Worm (Caenorhabditis elegans) whole organism, L4 larva: ENCODE results near the gene grl-25.

Experiments
- D1046.2 ChIP-seq: fragments of 200-800 bp; sonication (Bioruptor generic); IDR thresholded peaks from 2 replicates; pipeline ENCODE4 v1.3.6; 2022; ENCODE audit warnings: missing genetic modification characterization, missing compliant biosample characterization
- F26F4.8 ChIP-seq: fragments of 200-800 bp; sonication (Bioruptor generic); conservative IDR thresholded peaks from 2 replicates; pipeline ENCODE4 v1.3.6; 2022; ENCODE audit warnings: missing genetic modification characterization, missing compliant biosample characterization
- F49E8.2 ChIP-seq: sonication (generic microtip); optimal IDR thresholded peaks from 2 replicates; lab custom pipeline; 2016; ENCODE audit warnings: missing compliant biosample characterization, mild to moderate bottlenecking, missing genetic modification characterization, borderline replicate concordance
- Y105C5A.15 ChIP-seq: fragments of 200-800 bp; sonication (Bioruptor generic); IDR thresholded peaks from 2 replicates; pipeline ENCODE4 v1.3.6; 2022; ENCODE audit warnings: missing genetic modification characterization, missing compliant biosample characterization
- Y48G9A.11 ChIP-seq: fragments of 200-800 bp; sonication (Bioruptor generic); IDR thresholded peaks from 2 replicates; pipeline ENCODE4 v1.3.6; 2022; ENCODE audit warnings: missing genetic modification reagents, missing genetic modification characterization, missing compliant biosample characterization
- aha-1 ChIP-seq: fragments of 150-350 bp; peaks from one replicate; lab custom pipeline; 2014; ENCODE audit warnings: missing biosample characterization, missing genetic modification characterization
- aly-2 ChIP-seq: sonication (generic microtip); optimal IDR thresholded peaks from 2 replicates; lab custom pipeline; 2018; ENCODE audit warnings: missing biosample characterization, missing genetic modification characterization
- arid-1 ChIP-seq: fragments of 200-800 bp; sonication (Bioruptor generic); conservative IDR thresholded peaks from 2 replicates; pipeline ENCODE4 v1.3.6; 2022; ENCODE audit warnings: missing genetic modification reagents, missing genetic modification characterization, missing compliant biosample characterization
- ceh-20 ChIP-seq: fragments of 200-800 bp; sonication (Bioruptor generic); IDR thresholded peaks from 2 replicates; pipeline ENCODE4 v1.3.6; 2022; ENCODE audit warnings: missing genetic modification reagents, missing genetic modification characterization, missing compliant biosample characterization
- ceh-28 ChIP-seq: fragments of 150-350 bp; optimal IDR thresholded peaks from 2 replicates; lab custom pipeline; 2014; ENCODE audit warnings: missing biosample characterization, missing genetic modification reagents, missing genetic modification characterization
- ceh-62 ChIP-seq: sonication (generic microtip); optimal IDR thresholded peaks from 2 replicates; lab custom pipeline; 2017; ENCODE audit warnings: missing biosample characterization, missing genetic modification characterization
- ceh-82 ChIP-seq: sonication (generic microtip); optimal IDR thresholded peaks from 2 replicates; lab custom pipeline; 2017; ENCODE audit warnings: missing biosample characterization, missing genetic modification characterization
- cey-2 ChIP-seq: sonication (generic microtip); optimal IDR thresholded peaks from 3 replicates; lab custom pipeline; 2017; ENCODE audit warnings: missing genetic modification characterization, mild to moderate bottlenecking, missing compliant biosample characterization, antibody characterized with exemption, borderline replicate concordance; ENCODE audit not compliant: insufficient read depth
- daf-16 ChIP-seq, 3 experiments: sonication (generic microtip); optimal IDR thresholded peaks; 2 replicates each; lab custom pipeline; 2016 to 2017; ENCODE audit warnings: missing genetic modification characterization in 3 of 3, missing genetic modification reagents in 3 of 3, mild to moderate bottlenecking in 2 of 3, missing compliant biosample characterization in 2 of 3, missing biosample characterization in 1 of 3, moderate library complexity in 1 of 3
- dmd-9 ChIP-seq: fragments of 200-800 bp; sonication (Bioruptor generic); IDR thresholded peaks from 2 replicates; pipeline ENCODE4 v1.3.6; 2022; ENCODE audit warnings: missing genetic modification reagents, missing genetic modification characterization, missing compliant biosample characterization
- dpl-1 ChIP-seq: fragments of 150-350 bp; optimal IDR thresholded peaks from 2 replicates; lab custom pipeline; 2014; ENCODE audit warnings: missing biosample characterization, missing genetic modification reagents, missing genetic modification characterization
- hlh-30 ChIP-seq: sonication (generic microtip); optimal IDR thresholded peaks from 2 replicates; lab custom pipeline; 2017; ENCODE audit warnings: antibody characterized with exemption, mild to moderate bottlenecking, missing genetic modification characterization, missing compliant biosample characterization; ENCODE audit not compliant: insufficient read depth
- jun-1 ChIP-seq: fragments of 150-350 bp; optimal IDR thresholded peaks from 2 replicates; lab custom pipeline; 2014; ENCODE audit warnings: missing biosample characterization, missing genetic modification reagents, missing genetic modification characterization
- lim-7 ChIP-seq: fragments of 200-800 bp; sonication (Bioruptor generic); IDR thresholded peaks from 2 replicates; pipeline ENCODE4 v1.3.6; 2022; ENCODE audit warnings: missing genetic modification characterization, missing compliant biosample characterization
- lin-13 ChIP-seq: fragments of 150-350 bp; optimal IDR thresholded peaks from 2 replicates; lab custom pipeline; 2014; ENCODE audit warnings: missing biosample characterization, missing genetic modification reagents, missing genetic modification characterization
- lin-39 ChIP-seq: fragments of 150-350 bp; optimal IDR thresholded peaks from 2 replicates; lab custom pipeline; 2014; ENCODE audit warnings: missing biosample characterization, missing genetic modification reagents, missing genetic modification characterization
- lsy-2 ChIP-seq, 2 experiments: fragments of 150-350 bp in 1 of 2; sonication (generic microtip) in 1 of 2; optimal IDR thresholded peaks; 2 replicates each; lab custom pipeline; 2014 to 2017; ENCODE audit warnings: missing biosample characterization in 2 of 2, missing genetic modification characterization in 2 of 2
- madf-5 ChIP-seq, 2 experiments: fragments of 200-800 bp; sonication (Bioruptor generic); IDR thresholded peaks; 2 replicates each; pipeline ENCODE4 v1.3.6; 2022; ENCODE audit warnings: missing compliant biosample characterization in 2 of 2, missing genetic modification characterization in 2 of 2
- madf-9 ChIP-seq: fragments of 200-800 bp; sonication (Bioruptor generic); conservative IDR thresholded peaks from 2 replicates; pipeline ENCODE4 v1.3.6; 2022; ENCODE audit warnings: missing genetic modification reagents, missing genetic modification characterization, missing compliant biosample characterization
- mdl-1 ChIP-seq, 2 experiments: fragments of 150-350 bp in 1 of 2; sonication (generic microtip) in 1 of 2; optimal IDR thresholded peaks; 2 replicates each; lab custom pipeline; 2014 to 2017; ENCODE audit warnings: missing biosample characterization in 2 of 2, missing genetic modification characterization in 2 of 2
- mep-1 ChIP-seq: fragments of 150-350 bp; sonication (generic microtip); optimal IDR thresholded peaks from 3 replicates; lab custom pipeline; 2014; ENCODE audit warnings: missing biosample characterization, missing genetic modification characterization
- nhr-111 ChIP-seq: fragments of 200-800 bp; sonication (Bioruptor generic); optimal IDR thresholded peaks from 2 replicates; lab custom pipeline; 2018; ENCODE audit warnings: mild to moderate bottlenecking, missing genetic modification characterization, missing compliant biosample characterization
- nhr-41 ChIP-seq: fragments of 200-800 bp; sonication (Bioruptor generic); IDR thresholded peaks from 2 replicates; pipeline ENCODE4 v1.3.6; 2022; ENCODE audit warnings: missing genetic modification reagents, missing genetic modification characterization, missing compliant biosample characterization
- nhr-42 ChIP-seq: fragments of 200-800 bp; sonication (Bioruptor generic); IDR thresholded peaks from 2 replicates; pipeline ENCODE4 v1.3.6; 2022; ENCODE audit warnings: missing genetic modification characterization, missing compliant biosample characterization
- nhr-48 ChIP-seq: sonication (generic microtip); optimal IDR thresholded peaks from 2 replicates; lab custom pipeline; 2016; ENCODE audit warnings: mild to moderate bottlenecking, missing genetic modification characterization, missing compliant biosample characterization
- nhr-6 ChIP-seq: fragments of 150-350 bp; optimal IDR thresholded peaks from 2 replicates; lab custom pipeline; 2014; ENCODE audit warnings: missing biosample characterization, missing genetic modification characterization
- pha-4 ChIP-seq, 2 experiments: fragments of 150-350 bp in 1 of 2; fragments of 200-800 bp in 1 of 2; sonication (Bioruptor generic) in 1 of 2; IDR thresholded peaks in 1 of 2; optimal IDR thresholded peaks in 1 of 2; 2 replicates each; pipeline versions ENCODE4 v1.3.6 to Lab custom; 2014 to 2022; ENCODE audit warnings: missing genetic modification characterization in 2 of 2, missing genetic modification reagents in 2 of 2, missing biosample characterization in 1 of 2, missing compliant biosample characterization in 1 of 2
- pqm-1 ChIP-seq: sonication (generic microtip); optimal IDR thresholded peaks from 2 replicates; lab custom pipeline; 2017; ENCODE audit warnings: missing biosample characterization, missing genetic modification characterization
- sdz-12 ChIP-seq: fragments of 200-800 bp; sonication (Bioruptor generic); optimal IDR thresholded peaks from 2 replicates; lab custom pipeline; 2018; ENCODE audit warnings: mild to moderate bottlenecking, missing genetic modification characterization, missing compliant biosample characterization
- tra-1 ChIP-seq: fragments of 200-800 bp; sonication (Bioruptor generic); IDR thresholded peaks from 2 replicates; pipeline ENCODE4 v1.3.6; 2022; ENCODE audit warnings: missing genetic modification reagents, missing genetic modification characterization, missing compliant biosample characterization
- unc-130 ChIP-seq: sonication (generic microtip); optimal IDR thresholded peaks from 2 replicates; lab custom pipeline; 2016; ENCODE audit warnings: missing genetic modification reagents, missing genetic modification characterization, missing compliant biosample characterization
- unc-39 ChIP-seq: sonication (generic microtip); optimal IDR thresholded peaks from 2 replicates; lab custom pipeline; 2017; ENCODE audit warnings: missing biosample characterization, missing genetic modification characterization
- unc-62 ChIP-seq, 3 experiments: fragments of 150-350 bp in 1 of 3; sonication (generic microtip); optimal IDR thresholded peaks in 2 of 3; peaks in 1 of 3; 1 replicate in 1 of 3; 2 replicates in 2 of 3; lab custom pipeline; 2014 to 2017; ENCODE audit warnings: missing biosample characterization in 3 of 3, missing genetic modification characterization in 3 of 3, missing genetic modification reagents in 3 of 3, missing genotype in 1 of 3
- vab-7 ChIP-seq: fragments of 200-800 bp; sonication (Bioruptor generic); IDR thresholded peaks from 2 replicates; pipeline ENCODE4 v1.3.6; 2022; ENCODE audit warnings: missing genetic modification reagents, missing genetic modification characterization, missing compliant biosample characterization
- zag-1 ChIP-seq: fragments of 150-350 bp; optimal IDR thresholded peaks from 2 replicates; lab custom pipeline; 2014; ENCODE audit warnings: missing biosample characterization, missing genetic modification characterization
- zfp-3 ChIP-seq: fragments of 200-800 bp; sonication (Bioruptor generic); conservative IDR thresholded peaks from 2 replicates; pipeline ENCODE4 v1.3.6; 2022; ENCODE audit warnings: missing genetic modification reagents, missing genetic modification characterization, missing compliant biosample characterization
- zip-11 ChIP-seq: fragments of 200-800 bp; sonication (Bioruptor generic); IDR thresholded peaks from 2 replicates; pipeline ENCODE4 v1.3.6; 2022; ENCODE audit warnings: missing genetic modification characterization, missing compliant biosample characterization
- zip-2 ChIP-seq: fragments of 150-350 bp; optimal IDR thresholded peaks from 2 replicates; lab custom pipeline; 2014; ENCODE audit warnings: missing biosample characterization, missing genetic modification characterization

grl-25 gene

ce11 chrIII:8929723-8930122 lies 32.4 kb upstream of the grl-25 start, which contains the start of gene arrd-15:
arrd-15 (plus strand) TSS chrIII:8930023.
- TF ChIP-seq dpl-1 (GFP tag; lab: Kevin White, UChicago), result no peak
- peak; percentile 51 for TF ChIP-seq aha-1 (tag; lab: Kevin White, UChicago)

- TF ChIP-seq daf-16 (GFP tag; optimal IDR thresholded peaks at IDR 0.05; lab: Kevin White, UChicago), result no peak
- no peak for TF ChIP-seq daf-16 (tag; optimal IDR thresholded peaks at IDR 0.05; lab: Kevin White, UChicago)
- TF ChIP-seq unc-62 (GFP tag; optimal IDR thresholded peaks at IDR 0.05 in 1 of 2; lab: Kevin White, UChicago), result peak in 1 of 2 experiments; percentile 72
- TF ChIP-seq unc-62 (tag; optimal IDR thresholded peaks at IDR 0.05; lab: Kevin White, UChicago), result no peak
- no peak for TF ChIP-seq zip-11 (GFP tag; lab: Robert Waterston, UW)
- no peak for TF ChIP-seq zag-1
Measured at ce11 chrIII:8933696-8934095, 28.4 kb upstream of the grl-25 start.

ce11 chrIII:8934378-8934777 lies 27.7 kb upstream of the grl-25 start:
- TF ChIP-seq hlh-30, result no peak
- no peak for TF ChIP-seq nhr-41 (GFP tag; lab: Robert Waterston, UW)
- no peak for TF ChIP-seq aly-2 (tag; lab: Kevin White, UChicago)
- TF ChIP-seq unc-39, result no peak
- TF ChIP-seq tra-1, result no peak
- TF ChIP-seq ceh-28 (tag; lab: Kevin White, UChicago), result no peak
- no peak for TF ChIP-seq lin-39 (tag; lab: Kevin White, UChicago)
- no peak for TF ChIP-seq mep-1 (tag; lab: Kevin White, UChicago)
- no peak for TF ChIP-seq lin-13
- no peak for TF ChIP-seq madf-9 (GFP tag; lab: Robert Waterston, UW)

ce11 chrIII:8937571-8937970 lies 24.5 kb upstream of the grl-25 start:
- TF ChIP-seq D1046.2 (GFP tag; lab: Robert Waterston, UW) (peak; percentile 63; the same call in 1 of the 2 replicates), mep-1 (tag; lab: Kevin White, UChicago) (peak; percentile 76), hlh-30 (peak; percentile 63), unc-130 (peak; percentile 56), nhr-48 (no peak), arid-1 (GFP tag; lab: Robert Waterston, UW) (peak; percentile 87), nhr-42 (GFP tag; lab: Robert Waterston, UW) (peak; percentile 62; the same call in 1 of the 2 replicates), Y105C5A.15 (GFP tag; lab: Robert Waterston, UW) (peak; percentile 21; the same call in 1 of the 2 replicates), vab-7 (GFP tag; lab: Robert Waterston, UW) (peak; percentile 88), lsy-2 (tag; optimal IDR thresholded peaks at IDR 0.05; lab: Kevin White, UChicago) (peak in 1 of 2 experiments; percentile 74), jun-1 (tag; lab: Kevin White, UChicago) (peak; percentile 21), lin-39 (tag; lab: Kevin White, UChicago) (no peak), zip-2 (no peak), nhr-6 (tag; lab: Kevin White, UChicago) (no peak), pha-4 (GFP tag; IDR thresholded peaks at IDR 0.05; lab: Robert Waterston, UW) (peak; percentile 82), pha-4 (tag; optimal IDR thresholded peaks at IDR 0.05; lab: Kevin White, UChicago) (no peak), ceh-82 (tag; lab: Kevin White, UChicago) (no peak), nhr-111 (GFP tag; lab: Kevin White, UChicago) (peak; percentile 45), Y48G9A.11 (GFP tag; lab: Robert Waterston, UW) (peak; percentile 53; the same call in 1 of the 2 replicates), daf-16 (GFP tag; optimal IDR thresholded peaks at IDR 0.05; lab: Kevin White, UChicago) (peak; percentile 78 to 89), daf-16 (tag; optimal IDR thresholded peaks at IDR 0.05; lab: Kevin White, UChicago) (no peak), ceh-62 (no peak), lim-7 (GFP tag; lab: Robert Waterston, UW) (peak; percentile 94), F49E8.2 (peak; percentile 73), sdz-12 (GFP tag; lab: Kevin White, UChicago) (peak; percentile 44), F26F4.8 (GFP tag; lab: Robert Waterston, UW) (peak; percentile 71; the same call in 1 of the 2 replicates), dmd-9 (GFP tag; lab: Robert Waterston, UW) (no peak), mdl-1 (tag; optimal IDR thresholded peaks at IDR 0.05; lab: Kevin White, UChicago) (peak in 1 of 2 experiments; percentile 70), nhr-41 (GFP tag; lab: Robert Waterston, UW) (peak; percentile 91), ceh-20 (no peak; the same call in 1 of the 2 replicates), cey-2 (no peak), zfp-3 (GFP tag; lab: Robert Waterston, UW) (peak; percentile 81), pqm-1 (tag; lab: Kevin White, UChicago) (no peak), madf-5 (GFP tag; IDR thresholded peaks at IDR 0.05; lab: Robert Waterston, UW) (peak; percentile 63 to 75; a peak in 2 of 4 replicates)
